Fruit fly (Drosophila melanogaster): ENCODE measurements around the gene CG9512.
A peak's percentile ranks its signal among the peaks of the same experiment; 100 is the strongest.

CG9512 gene

dm6 chrX:14882536-14883118, 22.7 kb downstream of the CG9512 start, which contains the start of the genes CG45064 and CG45065 (continued):
- TF ChIP-seq CG11560 (tag; IDR thresholded peaks at IDR 0.05) (peak; percentile 55; the same call in 2 of the 3 replicates), CG15479 (GFP tag; optimal IDR thresholded peaks at IDR 0.05) (no peak), NFAT (GFP tag; IDR thresholded peaks at IDR 0.05) (0 out of 2 replicates have a peak, but pooled peaks have one; percentile 22), row (GFP tag; IDR thresholded peaks at IDR 0.05) (peak; percentile 81), Opbp (GFP tag; IDR thresholded peaks at IDR 0.05; ENCODE audit: partially characterized antibody) (no peak), bowl (GFP tag; IDR thresholded peaks at IDR 0.05) (peak; percentile 51; the same call in 1 of the 2 replicates), al (GFP tag; IDR thresholded peaks at IDR 0.05) (peak; percentile 50), CG13424 (tag; optimal IDR thresholded peaks at IDR 0.05) (peak; percentile 88), CG1602 (GFP tag; optimal IDR thresholded peaks at IDR 0.05) (peak; percentile 71), cwo (GFP tag; optimal IDR thresholded peaks at IDR 0.05) (peak; percentile 66), z (GFP tag; IDR thresholded peaks at IDR 0.05) (no peak), CG6765 (GFP tag; optimal IDR thresholded peaks at IDR 0.05) (peak; percentile 23), dmrt99B (tag; optimal IDR thresholded peaks at IDR 0.05) (peak; percentile 95), CG11696 (GFP tag; IDR thresholded peaks at IDR 0.05) (peak; percentile 61; the same call in 1 of the 2 replicates), lab (GFP tag; optimal IDR thresholded peaks at IDR 0.05) (peak; percentile 85), gsb (GFP tag; IDR thresholded peaks at IDR 0.05) (no peak), CG7963 (GFP tag; IDR thresholded peaks at IDR 0.05; ENCODE audit: partially characterized antibody) (no peak), CG30403 (GFP tag; optimal IDR thresholded peaks at IDR 0.05) (peak; percentile 85), bigmax (GFP tag; optimal IDR thresholded peaks at IDR 0.05) (no peak), Max (GFP tag; optimal IDR thresholded peaks at IDR 0.05) (peak; percentile 52), CG33213 (GFP tag; optimal IDR thresholded peaks at IDR 0.05) (peak; percentile 68), Hr78 (GFP tag; optimal IDR thresholded peaks at IDR 0.05) (peak in 1 of 2 experiments; percentile 77), klu (GFP tag; IDR thresholded peaks at IDR 0.05) (no peak; the same call in 1 of the 2 replicates), Bgb (GFP tag; IDR thresholded peaks at IDR 0.05; ENCODE audit: partially characterized antibody) (no peak), CG15269 (tag; optimal IDR thresholded peaks at IDR 0.05) (peak; percentile 79), CG4854 (GFP tag; optimal IDR thresholded peaks at IDR 0.05) (peak; percentile 65), Hmr (GFP tag; optimal IDR thresholded peaks at IDR 0.05) (peak; percentile 65), peb (GFP tag; IDR thresholded peaks at IDR 0.05) (peak; percentile 61; the same call in 1 of the 2 replicates), crol (GFP tag; IDR thresholded peaks at IDR 0.05) (no peak), cas (GFP tag; IDR thresholded peaks at IDR 0.05) (no peak), CG12299 (tag; optimal IDR thresholded peaks at IDR 0.05) (peak; percentile 22), repo (GFP tag; optimal IDR thresholded peaks at IDR 0.05) (peak; percentile 62), p53 (GFP tag; optimal IDR thresholded peaks at IDR 0.05) (peak; percentile 59), oc (tag; optimal IDR thresholded peaks at IDR 0.05) (peak; percentile 92), zfh1 (GFP tag; IDR thresholded peaks at IDR 0.05) (peak; percentile 89), bab2 (GFP tag; optimal IDR thresholded peaks at IDR 0.05) (peak; percentile 81), wor (GFP tag; IDR thresholded peaks at IDR 0.05) (peak; percentile 86), dimm (GFP tag; IDR thresholded peaks at IDR 0.05) (peak; percentile 70), wek (GFP tag; optimal IDR thresholded peaks at IDR 0.05) (peak; percentile 64), CG9609 (GFP tag; optimal IDR thresholded peaks at IDR 0.05) (peak; percentile 79), CG12659 (GFP tag; optimal IDR thresholded peaks at IDR 0.05) (peak; percentile 71), CG4282 (GFP tag; optimal IDR thresholded peaks at IDR 0.05) (no peak), CG17568 (GFP tag; optimal IDR thresholded peaks at IDR 0.05) (peak; percentile 64), CG4820 (GFP tag; optimal IDR thresholded peaks at IDR 0.05) (peak; percentile 80), TFAM (GFP tag; optimal IDR thresholded peaks at IDR 0.05) (no peak), CG7556 (GFP tag; optimal IDR thresholded peaks at IDR 0.05) (peak; percentile 84), CG14965 (GFP tag; optimal IDR thresholded peaks at IDR 0.05; ENCODE audit: borderline replicate concordance) (peak; percentile 0), CG13123 (GFP tag; optimal IDR thresholded peaks at IDR 0.05) (peak; percentile 56), exex (tag; optimal IDR thresholded peaks at IDR 0.05) (peak; percentile 11)
